Worm (Caenorhabditis elegans) whole organism, L4/young adult: ENCODE measurements around the gene E02H4.6.

Source experiments
- W03F9.2 ChIP-seq: fragments of 150-350 bp; optimal IDR thresholded peaks from 2 replicates; lab custom pipeline; 2014; ENCODE audit warnings: missing biosample characterization, missing genetic modification characterization
- dao-5 ChIP-seq: sonication (generic microtip); optimal IDR thresholded peaks from 2 replicates; lab custom pipeline; 2016; ENCODE audit warnings: missing genotype, missing genetic modification characterization, moderate library complexity, missing compliant biosample characterization
- him-1 ChIP-seq: sonication (generic microtip); optimal IDR thresholded peaks from 2 replicates; lab custom pipeline; 2016; ENCODE audit warnings: missing genotype, missing genetic modification reagents, missing genetic modification characterization, missing compliant biosample characterization

DNA sequence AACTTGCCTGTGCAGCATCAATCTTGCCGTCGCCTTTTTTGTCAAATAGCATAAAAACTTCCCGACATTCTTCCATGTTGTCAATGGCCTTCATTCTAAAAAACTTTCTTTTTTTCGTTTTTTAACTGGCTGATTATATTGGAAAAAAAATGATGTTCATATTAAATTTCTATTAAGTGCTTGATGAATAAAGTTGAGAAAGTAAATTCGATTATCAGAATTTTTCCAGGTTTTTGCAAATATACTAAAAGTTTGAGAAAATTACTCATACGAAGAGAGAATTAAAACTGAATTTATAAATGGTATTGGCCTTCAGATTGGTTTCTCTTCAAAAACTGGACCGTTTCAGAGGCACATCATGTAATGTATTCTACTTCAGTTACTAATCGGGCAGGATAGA lies 5.4 kb downstream of the E02H4.6 start, which contains the start of gene mlc-6:
- TF ChIP-seq dao-5 (no peak), him-1 (no peak), W03F9.2 (tag; lab: Kevin White, UChicago) (no peak)
